Worm (Caenorhabditis elegans): ENCODE measurements around the gene B0034.1.

Gene B0034.1

DNA sequence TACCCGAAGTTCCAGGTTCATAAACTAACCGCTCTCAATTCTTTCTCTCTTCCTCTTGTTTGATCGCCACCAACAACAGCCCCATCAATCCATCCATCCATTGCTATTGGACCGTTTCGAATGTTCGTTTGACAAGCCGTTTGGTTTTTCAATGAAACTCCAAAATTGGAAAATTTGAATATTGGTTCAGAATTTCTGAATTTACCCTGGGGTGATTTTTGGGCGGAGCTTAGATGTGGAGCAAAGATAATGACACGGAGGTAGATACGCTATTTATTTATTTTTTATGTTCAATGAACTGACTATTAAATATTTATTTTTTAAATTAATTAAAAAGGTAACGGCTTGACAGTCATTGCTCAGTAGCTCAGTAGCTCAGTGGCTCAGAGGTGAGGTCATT, 23.9 kb upstream of the B0034.1 start, which contains the start of gene B0034.2:
B0034.2 (minus strand) TSS at position 101 of the 400 bp plus-strand sequence.
- TF ChIP-seq dmd-8 (GFP tag; IDR thresholded peaks at IDR 0.05): no peak
- peak; percentile 41 for TF ChIP-seq aha-1 (tag)
- no peak for TF ChIP-seq nhr-237 (tag; optimal IDR thresholded peaks at IDR 0.05)
- no peak for TF ChIP-seq nhr-42 (GFP tag; IDR thresholded peaks at IDR 0.05)
- TF ChIP-seq ztf-7 (tag; optimal IDR thresholded peaks at IDR 0.05): no peak
- TF ChIP-seq lin-38 (GFP tag; IDR thresholded peaks at IDR 0.05): 0 out of 2 replicates have a peak, but pooled peaks have one; percentile 21

DNA sequence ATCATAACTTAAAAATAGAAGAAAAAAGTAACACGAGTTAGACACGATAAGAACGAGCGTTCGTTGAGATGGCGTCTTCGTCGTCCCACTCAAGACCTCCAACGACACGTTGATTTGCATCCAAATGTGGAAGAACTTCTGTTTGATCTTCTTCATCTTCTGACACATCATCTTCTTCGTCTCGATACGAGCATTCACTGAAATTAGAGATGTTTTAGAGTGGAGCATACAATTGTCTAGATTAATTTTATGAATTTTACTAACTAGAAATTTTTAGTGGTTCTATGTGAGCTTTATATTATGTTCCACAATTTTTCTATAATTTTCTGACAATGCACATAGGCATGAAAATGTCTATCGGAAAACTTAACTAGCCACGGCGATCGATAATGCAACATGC, 22.3 kb upstream of the B0034.1 start:
- TF ChIP-seq Y105C5A.15 (GFP tag; IDR thresholded peaks at IDR 0.05) (no peak), aha-1 (tag) (peak; percentile 63), nhr-10 (tag; optimal IDR thresholded peaks at IDR 0.05) (no peak), nhr-28 (tag; optimal IDR thresholded peaks at IDR 0.05) (no peak), nhr-102 (tag; optimal IDR thresholded peaks at IDR 0.05) (no peak), snpc-1.2 (GFP tag; IDR thresholded peaks at IDR 0.05) (no peak)

DNA sequence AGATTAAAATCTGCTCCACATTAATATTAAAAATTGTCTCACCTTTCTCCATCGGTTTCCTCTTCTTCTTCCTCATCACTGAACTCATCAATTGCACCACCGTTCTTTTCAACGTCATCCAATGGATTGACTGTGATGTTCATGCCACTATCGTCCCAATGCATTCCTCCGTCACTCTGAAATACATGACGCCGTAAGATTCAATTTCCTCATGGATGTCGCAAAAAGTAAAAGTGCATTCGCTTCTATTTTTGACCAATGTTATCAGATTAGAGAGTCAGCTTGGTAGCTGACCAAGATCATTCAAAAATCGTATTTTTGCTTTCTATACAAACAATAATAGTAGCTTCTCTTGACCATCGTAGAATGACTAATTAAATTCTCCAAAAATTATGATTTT, 21.7 kb upstream of the B0034.1 start:
- TF ChIP-seq T20F7.1 (GFP tag; optimal IDR thresholded peaks at IDR 0.05): no peak
- TF ChIP-seq ama-1 (optimal IDR thresholded peaks at IDR 0.05): no peak
- no peak for TF ChIP-seq mdt-29 (GFP tag; IDR thresholded peaks at IDR 0.05)
- peak; percentile 37 for TF ChIP-seq aha-1 (tag)
- TF ChIP-seq ctbp-1 (GFP tag; IDR thresholded peaks at IDR 0.05): 0 out of 2 replicates have a peak, but pooled peaks have one; percentile 42
- TF ChIP-seq lir-3 (tag; optimal IDR thresholded peaks at IDR 0.05): no peak
- no peak for TF ChIP-seq egl-27 (tag; optimal IDR thresholded peaks at IDR 0.05)

DNA sequence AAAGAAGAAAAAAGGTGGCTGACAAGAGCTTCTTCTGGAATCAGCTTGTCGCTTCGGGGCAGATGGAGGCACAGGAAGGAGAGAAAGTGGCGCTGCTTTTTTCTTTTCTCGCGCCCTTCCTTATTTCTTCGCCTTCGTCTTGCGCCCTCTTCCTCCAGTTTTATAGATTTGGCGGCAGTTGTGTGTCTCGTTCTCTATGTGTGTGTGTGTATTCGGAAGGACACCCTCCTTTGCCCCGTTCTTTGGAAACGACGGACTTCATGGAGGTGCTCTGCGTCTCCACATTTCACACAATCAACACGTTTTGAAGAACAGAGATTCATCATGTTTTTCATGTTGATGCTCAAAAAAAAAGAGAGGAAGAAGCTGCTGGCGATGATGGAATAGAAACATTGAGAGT, 19.5 kb upstream of the B0034.1 start:
- no peak for TF ChIP-seq Y105C5A.15 (GFP tag; IDR thresholded peaks at IDR 0.05)
- no peak for TF ChIP-seq gei-8 (GFP tag; optimal IDR thresholded peaks at IDR 0.05)
- TF ChIP-seq spr-1 (tag; optimal IDR thresholded peaks at IDR 0.05): no peak
- peak; percentile 48 for TF ChIP-seq mes-2 (tag; optimal IDR thresholded peaks at IDR 0.05; ENCODE audit: poor library complexity, severe bottlenecking)
- TF ChIP-seq zfp-3 (GFP tag; conservative IDR thresholded peaks at IDR 0.05): no peak
- TF ChIP-seq lsy-2 (tag; optimal IDR thresholded peaks at IDR 0.05): peak; percentile 31 to 53
- TF ChIP-seq T20F7.1 (GFP tag; optimal IDR thresholded peaks at IDR 0.05): no peak
- TF ChIP-seq hlh-30 (tag; optimal IDR thresholded peaks at IDR 0.05; ENCODE audit: insufficient read depth): peak; percentile 23
- no peak for TF ChIP-seq nhr-237 (tag; optimal IDR thresholded peaks at IDR 0.05)
- no peak for TF ChIP-seq dve-1 (tag; optimal IDR thresholded peaks at IDR 0.05; ENCODE audit: insufficient read depth)
- TF ChIP-seq ceh-20 (GFP tag; IDR thresholded peaks at IDR 0.05): no peak
- no peak for TF ChIP-seq nhr-25 (tag; optimal IDR thresholded peaks at IDR 0.05; ENCODE audit: borderline replicate concordance, insufficient read depth)
- no peak for TF ChIP-seq ceh-62 (tag; optimal IDR thresholded peaks at IDR 0.05)
- TF ChIP-seq fkh-10 (GFP tag; optimal IDR thresholded peaks at IDR 0.05): peak; percentile 47
- peak; percentile 22 for TF ChIP-seq hlh-11 (tag; optimal IDR thresholded peaks at IDR 0.05)
- TF ChIP-seq tra-1 (GFP tag; IDR thresholded peaks at IDR 0.05): 0 out of 2 replicates have a peak, but pooled peaks have one; percentile 35
- peak; percentile 44 for TF ChIP-seq set-16 (GFP tag; IDR thresholded peaks at IDR 0.05)
- TF ChIP-seq nhr-42 (GFP tag; IDR thresholded peaks at IDR 0.05): no peak
- no peak for TF ChIP-seq pha-4 (GFP tag; IDR thresholded peaks at IDR 0.05)
- no peak for TF ChIP-seq pha-4 (tag; optimal IDR thresholded peaks at IDR 0.05)
- TF ChIP-seq egl-43 (GFP tag; IDR thresholded peaks at IDR 0.05): peak; percentile 29; the same call in 1 of the 2 replicates
- TF ChIP-seq duxl-1 (tag; optimal IDR thresholded peaks at IDR 0.05; ENCODE audit: poor library complexity): no peak
- TF ChIP-seq tag-97 (GFP tag; IDR thresholded peaks at IDR 0.05): no peak
- TF ChIP-seq php-3 (GFP tag; IDR thresholded peaks at IDR 0.05): no peak
- peak; percentile 41 for TF ChIP-seq rbr-2 (tag; optimal IDR thresholded peaks at IDR 0.05)
- no peak for TF ChIP-seq attf-4 (tag; optimal IDR thresholded peaks at IDR 0.05)
- TF ChIP-seq T26A8.4 (GFP tag; IDR thresholded peaks at IDR 0.05): no peak
- TF ChIP-seq unc-62 (GFP tag; optimal IDR thresholded peaks at IDR 0.05 in 1 of 2): peak in 1 of 2 experiments; percentile 78
- no peak for TF ChIP-seq unc-62 (tag; optimal IDR thresholded peaks at IDR 0.05)
- peak; percentile 61 for TF ChIP-seq nhr-11 (tag; optimal IDR thresholded peaks at IDR 0.05)
- TF ChIP-seq zip-2 (tag; optimal IDR thresholded peaks at IDR 0.05): no peak
- peak; percentile 18 for TF ChIP-seq mep-1 (tag; optimal IDR thresholded peaks at IDR 0.05)
- peak; percentile 45; the same call in 1 of the 2 replicates for TF ChIP-seq hmg-1.1 (GFP tag; IDR thresholded peaks at IDR 0.05)
